Fruit fly (Drosophila melanogaster): ENCODE data around the gene Klp68D.

dm6 chr3L:11831199-11831598 is 35.8 kb downstream of the Klp68D start:
- TF ChIP-seq psq (optimal IDR thresholded peaks at IDR 0.05) (no peak), insv (optimal IDR thresholded peaks at IDR 0.05) (no peak), Sin3A (optimal IDR thresholded peaks at IDR 0.05) (no peak), ttk (optimal IDR thresholded peaks at IDR 0.05) (no peak), Myc (optimal IDR thresholded peaks at IDR 0.05) (no peak)
